Worm (Caenorhabditis elegans): ENCODE measurements around the gene B0244.17.

Gene B0244.17

DNA sequence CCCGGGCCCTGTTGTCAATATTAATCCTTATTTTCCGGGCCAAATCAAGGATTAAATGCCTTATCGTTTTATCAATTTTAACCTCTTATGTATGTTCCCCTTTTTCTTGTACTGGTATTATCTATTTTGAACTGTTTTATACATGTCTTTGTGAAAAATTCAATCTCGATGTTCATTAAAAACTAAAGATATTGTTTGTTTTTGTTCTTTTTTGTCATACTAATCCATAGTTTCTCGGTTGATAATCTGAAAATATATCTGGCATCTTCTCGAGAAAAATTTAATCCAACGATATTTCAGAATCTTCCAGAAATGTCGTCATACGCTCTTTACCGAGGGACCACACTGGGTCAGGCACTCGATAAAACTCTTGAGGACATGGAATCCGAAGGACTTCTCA, 39.3 kb upstream of the B0244.17 start, which contains the start of gene B0336.13:
B0336.13 (plus strand) TSS at position 301 of the 400 bp plus-strand sequence.
- no peak for TF ChIP-seq unc-39 (tag; optimal IDR thresholded peaks at IDR 0.05)
- TF ChIP-seq zip-8 (tag; optimal IDR thresholded peaks at IDR 0.05) = no peak
- TF ChIP-seq ceh-43 (GFP tag; optimal IDR thresholded peaks at IDR 0.05) = no peak
- TF ChIP-seq lin-32 (GFP tag; optimal IDR thresholded peaks at IDR 0.05) = no peak
- no peak for TF ChIP-seq mab-5 (tag; optimal IDR thresholded peaks at IDR 0.05)
- TF ChIP-seq hlh-1 (tag; optimal IDR thresholded peaks at IDR 0.05) = no peak
- TF ChIP-seq blmp-1 (tag; optimal IDR thresholded peaks at IDR 0.05) = no peak
- TF ChIP-seq nhr-76 (tag; optimal IDR thresholded peaks at IDR 0.05) = no peak
- TF ChIP-seq sem-2 (GFP tag; optimal IDR thresholded peaks at IDR 0.05) = no peak
- TF ChIP-seq elt-1 (tag; optimal IDR thresholded peaks at IDR 0.05; ENCODE audit: borderline replicate concordance, insufficient read depth) = no peak
- TF ChIP-seq nhr-237 (tag; optimal IDR thresholded peaks at IDR 0.05) = no peak
- no peak for TF ChIP-seq tbx-8 (GFP tag; optimal IDR thresholded peaks at IDR 0.05)
- TF ChIP-seq ham-2 (GFP tag; optimal IDR thresholded peaks at IDR 0.05) = no peak
- no peak for TF ChIP-seq flh-1 (GFP tag; optimal IDR thresholded peaks at IDR 0.05)

DNA sequence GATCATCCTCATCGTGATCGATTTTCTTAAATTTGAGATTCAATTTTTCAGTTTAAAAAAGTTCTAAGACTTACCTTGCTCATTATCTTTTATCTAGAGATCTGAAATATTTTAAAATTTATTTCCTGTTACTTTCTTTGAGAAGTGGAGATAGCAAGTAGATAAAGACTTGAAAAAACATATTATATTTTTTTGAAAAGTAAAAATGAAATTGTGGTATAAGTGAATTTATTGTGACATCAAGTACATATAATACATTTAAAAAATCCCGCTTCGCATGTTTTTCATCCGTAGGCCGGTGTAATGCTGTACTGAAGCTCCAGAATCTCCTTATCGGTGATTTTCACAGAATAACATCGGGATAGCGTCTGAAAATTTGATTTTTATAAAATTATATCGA, 35.8 kb upstream of the B0244.17 start, which contains the start of gene B0336.7:
B0336.7 (minus strand) TSS at position 101 of the 400 bp plus-strand sequence.
- no peak for TF ChIP-seq tbx-8 (GFP tag; optimal IDR thresholded peaks at IDR 0.05)
- no peak for TF ChIP-seq lsy-2 (tag; optimal IDR thresholded peaks at IDR 0.05)
- TF ChIP-seq sptf-1 (tag; optimal IDR thresholded peaks at IDR 0.05) = no peak
- TF ChIP-seq unc-62 (GFP tag; optimal IDR thresholded peaks at IDR 0.05) = no peak
- TF ChIP-seq ces-1 (GFP tag; optimal IDR thresholded peaks at IDR 0.05) = no peak
- no peak for TF ChIP-seq lin-32 (GFP tag; optimal IDR thresholded peaks at IDR 0.05)

DNA sequence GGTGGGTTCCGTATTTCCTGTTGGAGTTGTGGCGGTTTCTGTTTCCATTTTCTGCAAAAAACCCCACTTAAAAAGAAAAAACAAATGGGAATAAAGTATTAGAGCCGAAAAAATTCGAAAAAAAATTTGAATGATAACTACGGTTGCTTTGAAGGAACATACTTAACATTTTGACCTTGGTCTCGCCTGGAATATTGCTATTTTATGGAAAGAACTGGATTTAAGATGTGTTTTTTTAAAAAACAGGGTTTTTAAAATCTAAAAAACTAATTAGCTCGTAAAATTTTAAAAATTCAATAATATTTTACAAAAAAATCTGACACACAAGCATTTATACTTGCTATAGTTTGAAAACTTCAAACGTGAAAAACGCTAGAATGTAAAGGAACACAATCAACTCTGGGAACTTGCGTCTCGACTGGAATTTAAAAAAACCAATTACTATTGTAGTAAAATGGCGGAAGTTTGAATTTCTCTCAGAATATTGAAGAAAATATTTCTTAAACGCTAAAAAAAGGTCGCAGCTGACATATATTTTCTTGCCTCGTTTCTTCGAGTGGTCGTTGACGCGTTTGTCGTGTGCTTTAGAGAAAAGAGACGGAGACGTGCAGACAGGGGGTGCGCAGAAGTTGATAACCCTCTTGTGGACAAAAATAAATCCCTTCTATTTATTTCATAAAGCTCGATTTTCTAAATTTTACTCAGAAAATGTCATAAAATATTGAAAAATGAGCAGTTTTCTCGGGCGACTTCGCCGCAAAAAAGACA, 34.9 kb upstream of the B0244.17 start, which contains the start of the genes lgg-3 and rgs-5:
lgg-3 (minus strand) TSS at position 51 of the 768 bp plus-strand sequence.
rgs-5 (plus strand) TSS at position 593 of the 768 bp plus-strand sequence.
- TF ChIP-seq ces-1 (GFP tag; optimal IDR thresholded peaks at IDR 0.05) = peak; percentile 34
- no peak for TF ChIP-seq nhr-28 (tag; optimal IDR thresholded peaks at IDR 0.05)
- TF ChIP-seq lsy-2 (tag; optimal IDR thresholded peaks at IDR 0.05) = peak; percentile 31
- no peak for TF ChIP-seq sem-2 (GFP tag; optimal IDR thresholded peaks at IDR 0.05)
- peak; percentile 64 for TF ChIP-seq mep-1 (tag; optimal IDR thresholded peaks at IDR 0.05)
- TF ChIP-seq hlh-1 (tag; optimal IDR thresholded peaks at IDR 0.05) = peak; percentile 34
- no peak for TF ChIP-seq M03D4.4 (tag; optimal IDR thresholded peaks at IDR 0.05)

DNA sequence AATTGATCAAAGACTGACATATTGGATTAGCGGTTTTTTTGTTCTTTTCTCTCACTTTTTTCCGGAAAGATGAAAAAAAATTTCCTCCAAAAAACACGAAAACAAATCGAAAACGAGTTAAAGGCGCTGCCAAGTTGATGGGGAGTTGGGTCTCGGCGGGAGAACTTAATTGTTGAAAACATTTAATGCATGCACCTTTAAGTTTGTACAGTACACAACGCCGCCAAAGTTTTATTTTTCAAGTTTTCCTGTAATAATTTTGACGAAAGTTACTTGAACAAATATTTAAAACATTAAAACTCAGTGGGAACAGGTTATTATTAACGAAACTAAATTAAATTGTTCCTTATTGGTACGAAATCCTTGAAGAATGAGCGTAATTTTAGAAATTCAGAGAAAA, 31.5 kb upstream of the B0244.17 start:
- TF ChIP-seq mls-2 (tag; optimal IDR thresholded peaks at IDR 0.05) = no peak
- no peak for TF ChIP-seq snpc-4 (tag; optimal IDR thresholded peaks at IDR 0.05)
- TF ChIP-seq drap-1 (GFP tag; optimal IDR thresholded peaks at IDR 0.05) = no peak
- TF ChIP-seq lsy-2 (tag; optimal IDR thresholded peaks at IDR 0.05) = no peak
- TF ChIP-seq flh-1 (GFP tag; optimal IDR thresholded peaks at IDR 0.05) = no peak
- TF ChIP-seq ceh-43 (GFP tag; optimal IDR thresholded peaks at IDR 0.05) = no peak

DNA sequence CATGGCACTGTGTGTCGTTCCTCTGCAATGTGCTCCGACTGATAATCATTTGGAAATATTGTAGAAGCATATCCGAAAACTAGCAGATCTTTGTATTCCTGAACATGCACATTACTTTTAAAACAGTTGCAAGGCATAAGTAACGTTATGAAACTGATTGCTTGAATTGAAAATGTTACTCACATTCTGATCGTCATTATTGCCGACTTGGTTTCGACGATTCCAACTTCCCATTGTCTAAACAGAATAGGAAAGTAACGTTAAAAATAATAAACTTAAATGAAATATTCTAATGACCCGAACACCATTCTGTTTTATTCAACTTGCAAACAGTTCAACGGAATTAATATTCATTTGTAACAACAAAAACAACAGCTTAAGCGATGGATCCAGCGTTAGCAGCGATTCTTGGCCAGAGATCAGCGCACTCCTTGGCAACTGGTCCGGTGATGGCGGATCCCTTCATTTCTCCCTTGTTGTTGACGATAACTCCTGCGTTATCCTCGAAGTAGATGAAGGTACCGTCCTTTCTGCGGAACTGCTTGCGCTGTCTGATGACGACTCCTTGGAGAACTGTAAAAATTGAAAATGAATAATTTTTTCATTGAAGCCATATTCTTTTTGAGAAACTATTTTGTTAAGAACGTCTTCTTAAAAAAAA, 27.7 kb upstream of the B0244.17 start, which contains the start of gene swp-1:
swp-1 (minus strand) TSS at position 298 of the 661 bp plus-strand sequence.
- no peak for TF ChIP-seq zip-8 (tag; optimal IDR thresholded peaks at IDR 0.05)

DNA sequence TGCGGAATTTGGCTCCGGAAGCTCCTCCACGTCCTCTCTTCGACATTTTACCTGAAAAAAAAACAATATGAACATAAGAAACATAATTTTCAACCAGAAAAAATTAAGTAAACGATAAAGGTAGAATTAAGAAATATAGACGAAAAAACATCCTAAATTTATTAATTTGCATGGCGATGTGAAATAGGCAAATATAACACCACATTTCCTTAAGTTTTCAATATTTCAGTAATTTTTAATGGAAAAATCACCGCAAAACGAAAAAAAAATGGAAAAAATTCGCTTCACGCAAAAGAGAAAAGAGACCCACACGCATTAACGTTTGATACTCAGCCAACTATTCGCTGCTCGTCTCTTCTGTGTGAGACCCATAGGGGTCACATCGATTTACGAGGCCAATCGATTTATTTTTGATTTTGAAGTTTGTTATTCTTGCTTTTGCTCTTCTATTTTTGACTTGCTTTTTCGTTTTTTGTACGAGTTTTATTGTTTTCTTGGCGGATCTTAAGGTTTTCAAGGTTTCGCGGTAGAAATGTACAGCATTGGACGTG, 26.9 kb upstream of the B0244.17 start, which contains the start of gene rpl-23:
rpl-23 (minus strand) TSS at position 51 of the 551 bp plus-strand sequence.
- peak; percentile 93 for TF ChIP-seq pha-4 (tag; optimal IDR thresholded peaks at IDR 0.05)
- peak; percentile 97 for TF ChIP-seq ceh-39 (tag; optimal IDR thresholded peaks at IDR 0.05)
- TF ChIP-seq hlh-1 (tag; optimal IDR thresholded peaks at IDR 0.05) = peak; percentile 90
- TF ChIP-seq ces-1 (GFP tag; optimal IDR thresholded peaks at IDR 0.05) = peak; percentile 90
- no peak for TF ChIP-seq ham-2 (GFP tag; optimal IDR thresholded peaks at IDR 0.05)
- TF ChIP-seq mep-1 (tag; optimal IDR thresholded peaks at IDR 0.05) = peak; percentile 98
- TF ChIP-seq elt-3 (tag; optimal IDR thresholded peaks at IDR 0.05) = peak; percentile 12
- TF ChIP-seq unc-62 (GFP tag; optimal IDR thresholded peaks at IDR 0.05) = peak; percentile 66
- TF ChIP-seq nhr-76 (tag; optimal IDR thresholded peaks at IDR 0.05) = no peak
- peak; percentile 62 for TF ChIP-seq sptf-1 (tag; optimal IDR thresholded peaks at IDR 0.05)
- no peak for TF ChIP-seq sem-2 (GFP tag; optimal IDR thresholded peaks at IDR 0.05)
- TF ChIP-seq lsy-2 (tag; optimal IDR thresholded peaks at IDR 0.05) = peak; percentile 89
- TF ChIP-seq unc-120 (tag; optimal IDR thresholded peaks at IDR 0.05; ENCODE audit: poor library complexity, severe bottlenecking) = peak; percentile 92
- TF ChIP-seq mls-2 (tag; optimal IDR thresholded peaks at IDR 0.05) = peak; percentile 33
- peak; percentile 94 for TF ChIP-seq nhr-237 (tag; optimal IDR thresholded peaks at IDR 0.05)
- no peak for TF ChIP-seq nhr-12 (tag; optimal IDR thresholded peaks at IDR 0.05)
- TF ChIP-seq ztf-11 (tag; optimal IDR thresholded peaks at IDR 0.05) = peak; percentile 37
- TF ChIP-seq mab-5 (tag; optimal IDR thresholded peaks at IDR 0.05) = peak; percentile 85
- TF ChIP-seq lin-13 (tag; optimal IDR thresholded peaks at IDR 0.05) = peak; percentile 92

Measured in whole organism, mixed stage, embryonic.